Fruit fly (Drosophila melanogaster) whole organism, embryonic: Measurements from ENCODE around the gene CG43291.

ENCODE experiments used
- CG10274 ChIP-seq: fragments of 200-800 bp; sonication (Bioruptor generic); optimal IDR thresholded peaks from 3 replicates; lab custom pipeline; 2017; ENCODE audit warnings: missing biosample characterization, mild to moderate bottlenecking, missing genetic modification characterization
- CG12219 ChIP-seq: fragments of 200-800 bp; sonication (Bioruptor generic); optimal IDR thresholded peaks from 3 replicates; lab custom pipeline; 2018; ENCODE audit warnings: missing biosample characterization, mild to moderate bottlenecking, missing genetic modification characterization
- CG14667 ChIP-seq: fragments of 200-800 bp; sonication (Bioruptor generic); IDR thresholded peaks from 2 replicates; pipeline ENCODE4 v1.3.6; 2022; ENCODE audit warnings: missing biosample characterization, missing genetic modification characterization
- CG14965 ChIP-seq: fragments of 200-800 bp; sonication (Bioruptor generic); optimal IDR thresholded peaks from 2 replicates; lab custom pipeline; 2016; ENCODE audit warnings: missing biosample characterization, missing genetic modification characterization, borderline replicate concordance
- CG15479 ChIP-seq: fragments of 200-800 bp; sonication (Bioruptor generic); optimal IDR thresholded peaks from 3 replicates; lab custom pipeline; 2019; ENCODE audit warnings: missing biosample characterization, mild to moderate bottlenecking, missing genetic modification characterization, moderate library complexity
- CG15696 ChIP-seq: fragments of 200-800 bp; sonication (Bioruptor generic); optimal IDR thresholded peaks from 2 replicates; lab custom pipeline; 2019; ENCODE audit warnings: missing biosample characterization, mild to moderate bottlenecking, missing genetic modification characterization, moderate library complexity
- CG1602 ChIP-seq: fragments of 200-800 bp; sonication (Bioruptor generic); optimal IDR thresholded peaks from 3 replicates; lab custom pipeline; 2016; ENCODE audit warnings: missing biosample characterization, missing genetic modification characterization
- CG16815 ChIP-seq: fragments of 200-800 bp; sonication (Bioruptor generic); optimal IDR thresholded peaks from 3 replicates; lab custom pipeline; 2017; ENCODE audit warnings: missing biosample characterization, mild to moderate bottlenecking, missing genetic modification characterization
- CG17612 ChIP-seq: fragments of 200-800 bp; sonication (Bioruptor generic); IDR thresholded peaks from 2 replicates; pipeline ENCODE4 v1.3.6; 2022; ENCODE audit warnings: missing biosample characterization, missing genetic modification characterization
- CG2712 ChIP-seq: fragments of 200-800 bp; optimal IDR thresholded peaks from 3 replicates; lab custom pipeline; 2019; ENCODE audit warnings: missing biosample characterization, mild to moderate bottlenecking, missing genetic modification characterization, moderate library complexity
- CG33213 ChIP-seq: fragments of 200-800 bp; sonication (Bioruptor generic); optimal IDR thresholded peaks from 3 replicates; lab custom pipeline; 2016; ENCODE audit warnings: missing biosample characterization, missing genetic modification characterization
- CG4282 ChIP-seq: fragments of 200-800 bp; sonication (Bioruptor generic); optimal IDR thresholded peaks from 2 replicates; lab custom pipeline; 2016; ENCODE audit warnings: missing biosample characterization, missing genetic modification characterization
- CG4707 ChIP-seq: fragments of 200-800 bp; sonication (Bioruptor generic); optimal IDR thresholded peaks from 2 replicates; lab custom pipeline; 2018; ENCODE audit warnings: missing biosample characterization, mild to moderate bottlenecking, missing genetic modification characterization, moderate library complexity
- CG5180 ChIP-seq: fragments of 200-800 bp; sonication (Bioruptor generic); optimal IDR thresholded peaks from 3 replicates; lab custom pipeline; 2017; ENCODE audit warnings: missing biosample characterization, missing genetic modification characterization, mild to moderate bottlenecking, moderate library complexity, missing genetic modification reagents
- CG5245 ChIP-seq: fragments of 200-800 bp; sonication (Bioruptor generic); optimal IDR thresholded peaks from 3 replicates; lab custom pipeline; 2016; ENCODE audit warnings: missing biosample characterization, missing genetic modification characterization
- CG5953 ChIP-seq: fragments of 200-800 bp; sonication (Bioruptor generic); IDR thresholded peaks from 2 replicates; pipeline ENCODE4 v1.3.6; 2022; ENCODE audit warnings: missing biosample characterization, missing genetic modification characterization
- CG7839 ChIP-seq: fragments of 200-800 bp; sonication (Bioruptor generic); optimal IDR thresholded peaks from 3 replicates; lab custom pipeline; 2018; ENCODE audit warnings: missing biosample characterization, mild to moderate bottlenecking, missing genetic modification characterization, moderate library complexity
- CG7928 ChIP-seq: fragments of 200-800 bp; sonication (Bioruptor generic); optimal IDR thresholded peaks from 2 replicates; lab custom pipeline; 2017; ENCODE audit warnings: missing biosample characterization, mild to moderate bottlenecking, missing genetic modification characterization
- CG8944 ChIP-seq: fragments of 200-800 bp; sonication (Bioruptor generic); optimal IDR thresholded peaks from 3 replicates; lab custom pipeline; 2016; ENCODE audit warnings: missing biosample characterization, missing genetic modification characterization
- CG9817 ChIP-seq: fragments of 200-800 bp; sonication (Bioruptor generic); optimal IDR thresholded peaks from 2 replicates; lab custom pipeline; 2018; ENCODE audit warnings: missing biosample characterization, mild to moderate bottlenecking, missing genetic modification characterization, moderate library complexity
- Doc3 ChIP-seq: fragments of 200-800 bp; sonication (Bioruptor generic); IDR thresholded peaks from 3 replicates; pipeline ENCODE4 v1.3.6; 2022; ENCODE audit warnings: missing biosample characterization, missing genetic modification characterization; ENCODE audit not compliant: partially characterized antibody
- H15 ChIP-seq: fragments of 200-800 bp; sonication (Bioruptor generic); IDR thresholded peaks from 3 replicates; pipeline ENCODE4 v1.3.6; 2022; ENCODE audit warnings: missing biosample characterization, missing genetic modification characterization
- MESR4 ChIP-seq: fragments of 200-800 bp; sonication (Bioruptor generic); optimal IDR thresholded peaks from 2 replicates; lab custom pipeline; 2018; ENCODE audit warnings: missing biosample characterization, mild to moderate bottlenecking, missing genetic modification characterization, moderate library complexity
- Nf-YB ChIP-seq: fragments of 200-800 bp; sonication (Bioruptor generic); optimal IDR thresholded peaks from 3 replicates; lab custom pipeline; 2019; ENCODE audit warnings: missing biosample characterization, mild to moderate bottlenecking, missing genetic modification characterization, moderate library complexity
- PHDP ChIP-seq: fragments of 200-800 bp; sonication (Bioruptor generic); optimal IDR thresholded peaks from 3 replicates; lab custom pipeline; 2018; ENCODE audit warnings: missing biosample characterization, mild to moderate bottlenecking, missing genetic modification characterization, moderate library complexity
- Pdp1 ChIP-seq, 2 experiments: fragments of 200-800 bp; sonication (Bioruptor generic); optimal IDR thresholded peaks; 3 replicates each; lab custom pipeline; 2016; ENCODE audit warnings: missing biosample characterization in 2 of 2, missing genetic modification characterization in 2 of 2, mild to moderate bottlenecking in 1 of 2, moderate library complexity in 1 of 2
- Xrp1 ChIP-seq: fragments of 200-800 bp; sonication (Bioruptor generic); IDR thresholded peaks from 2 replicates; pipeline ENCODE4 v1.3.6; 2022; ENCODE audit warnings: missing biosample characterization, missing genetic modification characterization
- YL-1 ChIP-seq: fragments of 200-800 bp; sonication (Bioruptor generic); optimal IDR thresholded peaks from 3 replicates; lab custom pipeline; 2017; ENCODE audit warnings: missing biosample characterization, mild to moderate bottlenecking, missing genetic modification characterization
- aop ChIP-seq: fragments of 200-800 bp; sonication (Bioruptor generic); IDR thresholded peaks from 2 replicates; pipeline ENCODE4 v1.3.6; 2022; ENCODE audit warnings: missing biosample characterization, missing genetic modification characterization
- ase ChIP-seq: fragments of 200-800 bp; sonication (Bioruptor generic); IDR thresholded peaks from 3 replicates; pipeline ENCODE4 v1.3.6; 2022; ENCODE audit warnings: missing biosample characterization, missing genetic modification characterization
- bcd ChIP-seq: fragments of 200-800 bp; sonication (Bioruptor generic); optimal IDR thresholded peaks from 2 replicates; lab custom pipeline; 2017; ENCODE audit warnings: missing biosample characterization, mild to moderate bottlenecking, missing genetic modification characterization
- bigmax ChIP-seq: fragments of 200-800 bp; sonication (Bioruptor generic); optimal IDR thresholded peaks from 2 replicates; lab custom pipeline; 2018; ENCODE audit warnings: missing biosample characterization, mild to moderate bottlenecking, missing genetic modification characterization
- bowl ChIP-seq: fragments of 200-800 bp; sonication (Bioruptor generic); IDR thresholded peaks from 2 replicates; pipeline ENCODE4 v1.3.6; 2022; ENCODE audit warnings: missing biosample characterization, missing genetic modification characterization
- bsh ChIP-seq, 2 experiments: fragments of 200-800 bp; sonication (Bioruptor generic); optimal IDR thresholded peaks; 2 replicates each; lab custom pipeline; 2017 to 2018; ENCODE audit warnings: mild to moderate bottlenecking in 2 of 2, missing biosample characterization in 2 of 2, missing genetic modification characterization in 2 of 2, moderate library complexity in 1 of 2
- cas ChIP-seq: fragments of 200-800 bp; sonication (Bioruptor generic); IDR thresholded peaks from 2 replicates; pipeline ENCODE4 v1.3.6; 2022; ENCODE audit warnings: missing biosample characterization, missing genetic modification characterization
- chm ChIP-seq: fragments of 200-800 bp; sonication (Bioruptor generic); IDR thresholded peaks from 2 replicates; pipeline ENCODE4 v1.3.6; 2022; ENCODE audit warnings: missing biosample characterization, missing genetic modification characterization
- croc ChIP-seq: fragments of 200-800 bp; sonication (Bioruptor generic); conservative IDR thresholded peaks from 3 replicates; pipeline ENCODE4 v1.3.6; 2022; ENCODE audit warnings: missing biosample characterization, missing genetic modification characterization
- danr ChIP-seq: fragments of 200-800 bp; sonication (Bioruptor generic); IDR thresholded peaks from 2 replicates; pipeline ENCODE4 v1.3.6; 2022; ENCODE audit warnings: missing biosample characterization, missing genetic modification characterization
- hkb ChIP-seq, 2 experiments: fragments of 200-800 bp in 1 of 2; fragments of >200 bp in 1 of 2; sonication (Bioruptor generic) in 1 of 2; IDR thresholded peaks in 1 of 2; optimal IDR thresholded peaks in 1 of 2; 2 replicates each; pipeline versions ENCODE4 v1.3.6 to Lab custom; 2017 to 2022; ENCODE audit warnings: missing biosample characterization in 1 of 2, missing genetic modification characterization in 1 of 2
- knrl ChIP-seq: fragments of 200-800 bp; sonication (Bioruptor generic); IDR thresholded peaks from 3 replicates; pipeline ENCODE4 v1.3.6; 2022; ENCODE audit warnings: missing biosample characterization, missing genetic modification characterization; ENCODE audit not compliant: partially characterized antibody
- lmd ChIP-seq: fragments of 200-800 bp; sonication (Bioruptor generic); IDR thresholded peaks from 2 replicates; pipeline ENCODE4 v1.3.6; 2022; ENCODE audit warnings: missing biosample characterization, missing genetic modification characterization
- nmo ChIP-seq: fragments of 200-800 bp; sonication (Bioruptor generic); optimal IDR thresholded peaks from 2 replicates; lab custom pipeline; 2018; ENCODE audit warnings: missing biosample characterization, mild to moderate bottlenecking, missing genetic modification characterization, moderate library complexity
- pb ChIP-seq: fragments of 200-800 bp; sonication (Bioruptor generic); optimal IDR thresholded peaks from 3 replicates; lab custom pipeline; 2016; ENCODE audit warnings: missing biosample characterization, missing genetic modification characterization
- pum ChIP-seq: fragments of 200-800 bp; sonication (Bioruptor generic); optimal IDR thresholded peaks from 2 replicates; lab custom pipeline; 2016; ENCODE audit warnings: missing biosample characterization, missing genetic modification characterization
- repo ChIP-seq: fragments of 200-800 bp; sonication (Bioruptor generic); optimal IDR thresholded peaks from 2 replicates; lab custom pipeline; 2016; ENCODE audit warnings: missing biosample characterization, missing genetic modification characterization
- rib ChIP-seq: fragments of 200-800 bp; sonication (Bioruptor generic); IDR thresholded peaks from 2 replicates; pipeline ENCODE4 v1.3.6; 2022; ENCODE audit warnings: missing biosample characterization, missing genetic modification characterization
- toy ChIP-seq: fragments of 200-800 bp; sonication (Bioruptor generic); IDR thresholded peaks from 2 replicates; pipeline ENCODE4 v1.3.6; 2022; ENCODE audit warnings: missing biosample characterization, missing genetic modification characterization
- tx ChIP-seq: fragments of 200-800 bp; sonication (Bioruptor generic); optimal IDR thresholded peaks from 2 replicates; lab custom pipeline; 2016; ENCODE audit warnings: missing biosample characterization, missing genetic modification characterization
- vnd ChIP-seq: fragments of 200-800 bp; sonication (Bioruptor generic); IDR thresholded peaks from 3 replicates; pipeline ENCODE4 v1.3.6; 2022; ENCODE audit warnings: missing biosample characterization, missing genetic modification characterization; ENCODE audit not compliant: partially characterized antibody
- vvl ChIP-seq: fragments of 200-800 bp; sonication (Bioruptor generic); IDR thresholded peaks from 2 replicates; pipeline ENCODE4 v1.3.6; 2022; ENCODE audit warnings: missing biosample characterization, missing genetic modification characterization

The CG43291 gene

DNA sequence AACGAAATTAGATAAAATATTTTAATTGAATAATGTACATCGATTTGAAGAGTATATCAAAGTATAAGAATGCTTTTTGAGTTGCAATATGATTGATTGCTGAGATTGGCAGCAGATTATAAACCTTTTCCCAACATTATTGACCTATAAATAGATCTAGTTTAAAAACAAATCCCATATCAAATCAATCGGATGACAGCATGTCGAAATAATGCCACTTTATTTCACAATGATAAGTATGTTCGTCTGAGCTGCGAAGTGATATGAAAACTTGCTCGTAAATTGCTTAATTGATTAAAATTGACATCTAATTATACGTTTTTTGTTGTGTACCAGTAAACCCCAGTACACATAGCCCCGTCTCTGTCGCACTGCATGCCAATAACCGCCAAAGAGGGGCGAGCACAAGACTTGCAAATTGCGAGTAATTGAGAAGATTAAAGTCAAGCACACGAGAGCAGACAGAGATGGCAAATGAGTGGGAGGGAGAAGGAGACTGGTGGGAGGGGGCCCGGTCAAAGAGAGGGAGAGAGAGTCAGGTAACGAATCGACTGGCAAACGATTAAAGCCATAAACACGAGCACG, 38.7 kb upstream of the CG43291 start (continued):
- TF ChIP-seq CG16815 (peak; percentile 10), rib (GFP tag; lab: Robert Waterston, UW) (no peak), repo (GFP tag; lab: Kevin White, UChicago) (no peak), ase (GFP tag; lab: Robert Waterston, UW) (no peak), MESR4 (GFP tag; lab: Kevin White, UChicago) (no peak), nmo (GFP tag; lab: Kevin White, UChicago) (peak; percentile 42), PHDP (tag; lab: Kevin White, UChicago) (peak; percentile 46), CG5953 (GFP tag; lab: Robert Waterston, UW) (no peak), knrl (GFP tag; lab: Robert Waterston, UW) (no peak), CG2712 (peak; percentile 29), lmd (GFP tag; lab: Robert Waterston, UW) (no peak), CG14667 (GFP tag; lab: Robert Waterston, UW) (no peak), bowl (GFP tag; lab: Robert Waterston, UW) (no peak), YL-1 (GFP tag; lab: Kevin White, UChicago) (no peak), pb (no peak), CG15696 (tag; lab: Kevin White, UChicago) (no peak), vvl (no peak), CG33213 (GFP tag; lab: Kevin White, UChicago) (no peak), pum (GFP tag; lab: Kevin White, UChicago) (no peak), CG7839 (tag; lab: Kevin White, UChicago) (peak; percentile 45), Nf-YB (GFP tag; lab: Kevin White, UChicago) (no peak), chm (GFP tag; lab: Robert Waterston, UW) (no peak), H15 (GFP tag; lab: Robert Waterston, UW) (no peak), CG12219 (GFP tag; lab: Kevin White, UChicago) (no peak), Pdp1 (GFP tag; optimal IDR thresholded peaks at IDR 0.05; lab: Kevin White, UChicago) (peak in 1 of 2 experiments; percentile 30), CG5180 (GFP tag; lab: Kevin White, UChicago) (no peak), cas (GFP tag; lab: Robert Waterston, UW) (no peak), CG5245 (GFP tag; lab: Kevin White, UChicago) (no peak), aop (GFP tag; lab: Robert Waterston, UW) (no peak), CG9817 (tag; lab: Kevin White, UChicago) (peak; percentile 45), toy (no peak), CG4282 (GFP tag; lab: Kevin White, UChicago) (no peak), tx (GFP tag; lab: Kevin White, UChicago) (no peak), CG10274 (no peak), CG14965 (GFP tag; lab: Kevin White, UChicago) (no peak), vnd (GFP tag; lab: Robert Waterston, UW) (no peak), croc (GFP tag; lab: Robert Waterston, UW) (no peak), CG15479 (GFP tag; lab: Kevin White, UChicago) (peak; percentile 88), CG1602 (GFP tag; lab: Kevin White, UChicago) (no peak), CG17612 (GFP tag; lab: Robert Waterston, UW) (no peak), bigmax (no peak), hkb (optimal IDR thresholded peaks at IDR 0.05; lab: Kevin White, UChicago) (no peak), hkb (GFP tag; IDR thresholded peaks at IDR 0.05; lab: Robert Waterston, UW) (no peak), Doc3 (GFP tag; lab: Robert Waterston, UW) (no peak), danr (GFP tag; lab: Robert Waterston, UW) (no peak), Xrp1 (GFP tag; lab: Robert Waterston, UW) (no peak), CG8944 (GFP tag; lab: Kevin White, UChicago) (peak; percentile 31), bcd (GFP tag; lab: Kevin White, UChicago) (peak; percentile 46), bsh (GFP tag; optimal IDR thresholded peaks at IDR 0.05; lab: Kevin White, UChicago) (no peak), CG4707 (GFP tag; lab: Kevin White, UChicago) (no peak), CG7928 (GFP tag; lab: Kevin White, UChicago) (no peak)
